Worm (Caenorhabditis elegans): ENCODE data around the gene K02A6.2.

DNA sequence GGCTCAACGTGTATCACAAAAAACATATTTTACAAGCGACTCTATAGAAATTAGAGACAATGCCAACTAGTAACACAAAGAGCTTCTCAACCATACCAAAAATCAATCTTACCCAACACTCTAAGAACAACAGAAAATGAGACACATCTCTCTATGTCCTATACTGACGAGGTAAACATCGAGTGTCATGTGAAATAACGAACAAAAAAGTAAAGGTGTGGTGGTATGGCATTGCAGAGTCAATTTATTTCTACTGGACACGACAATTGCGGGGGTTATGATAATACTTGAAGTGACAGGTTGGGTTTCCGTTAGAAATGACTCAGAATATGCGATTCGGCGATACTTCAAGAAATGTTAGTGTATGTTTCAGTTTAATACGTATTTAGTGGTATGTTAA lies 11.7 kb upstream of the K02A6.2 start:
- no peak for TF ChIP-seq nhr-28 (tag; optimal IDR thresholded peaks at IDR 0.05)
- TF ChIP-seq elt-1 (tag; optimal IDR thresholded peaks at IDR 0.05; ENCODE audit: borderline replicate concordance, insufficient read depth) = no peak
- no peak for TF ChIP-seq ztf-11 (tag; optimal IDR thresholded peaks at IDR 0.05)
- TF ChIP-seq pha-4 (tag; optimal IDR thresholded peaks at IDR 0.05) = no peak
- TF ChIP-seq mab-5 (tag; optimal IDR thresholded peaks at IDR 0.05) = no peak
- no peak for TF ChIP-seq sptf-1 (tag; optimal IDR thresholded peaks at IDR 0.05)
- no peak for TF ChIP-seq blmp-1 (tag; optimal IDR thresholded peaks at IDR 0.05)
- TF ChIP-seq mep-1 (tag; optimal IDR thresholded peaks at IDR 0.05) = no peak
- no peak for TF ChIP-seq ces-1 (GFP tag; optimal IDR thresholded peaks at IDR 0.05)
- TF ChIP-seq unc-62 (GFP tag; optimal IDR thresholded peaks at IDR 0.05) = no peak
- no peak for TF ChIP-seq nhr-2 (tag; optimal IDR thresholded peaks at IDR 0.05)
- no peak for TF ChIP-seq tbx-8 (GFP tag; optimal IDR thresholded peaks at IDR 0.05)

All from whole organism, mixed stage, embryonic.